Worm (Caenorhabditis elegans) whole organism, L4 larva: ENCODE data around the gene his-24.
A peak's percentile ranks its signal among the peaks of the same experiment; 100 is the strongest.

Experiments used
- ZK337.2 ChIP-seq: fragments of 200-800 bp; sonication (Bioruptor generic); IDR thresholded peaks from 2 replicates; pipeline ENCODE4 v1.3.6; 2022; ENCODE audit warnings: missing genetic modification reagents, missing genetic modification characterization, missing compliant biosample characterization
- ZK546.5 ChIP-seq, 2 experiments: sonication (generic microtip); optimal IDR thresholded peaks; 2 replicates each; lab custom pipeline; 2017; ENCODE audit warnings: missing biosample characterization in 2 of 2, missing genetic modification characterization in 2 of 2
- ceh-20 ChIP-seq: fragments of 200-800 bp; sonication (Bioruptor generic); IDR thresholded peaks from 2 replicates; pipeline ENCODE4 v1.3.6; 2022; ENCODE audit warnings: missing genetic modification reagents, missing genetic modification characterization, missing compliant biosample characterization
- daf-16 ChIP-seq, 3 experiments: sonication (generic microtip); optimal IDR thresholded peaks; 2 replicates each; lab custom pipeline; 2016 to 2017; ENCODE audit warnings: missing genetic modification characterization in 3 of 3, missing genetic modification reagents in 3 of 3, mild to moderate bottlenecking in 2 of 3, missing compliant biosample characterization in 2 of 3, missing biosample characterization in 1 of 3, moderate library complexity in 1 of 3
- dmd-6 ChIP-seq: fragments of 200-800 bp; sonication (Bioruptor generic); IDR thresholded peaks from 2 replicates; pipeline ENCODE4 v1.3.6; 2022; ENCODE audit warnings: missing genetic modification reagents, missing genetic modification characterization, missing compliant biosample characterization
- egl-43 ChIP-seq: fragments of 200-800 bp; sonication (Bioruptor generic); IDR thresholded peaks from 2 replicates; pipeline ENCODE4 v1.3.6; 2022; ENCODE audit warnings: missing genetic modification reagents, missing genetic modification characterization, missing compliant biosample characterization
- hlh-30 ChIP-seq: sonication (generic microtip); optimal IDR thresholded peaks from 2 replicates; lab custom pipeline; 2017; ENCODE audit warnings: antibody characterized with exemption, mild to moderate bottlenecking, missing genetic modification characterization, missing compliant biosample characterization; ENCODE audit not compliant: insufficient read depth
- lin-1 ChIP-seq: fragments of 200-800 bp; sonication (Bioruptor generic); IDR thresholded peaks from 2 replicates; pipeline ENCODE4 v1.3.6; 2022; ENCODE audit warnings: missing genetic modification reagents, missing genetic modification characterization, missing compliant biosample characterization
- lin-29 ChIP-seq: fragments of 200-800 bp; sonication (Bioruptor generic); IDR thresholded peaks from 2 replicates; pipeline ENCODE4 v1.3.6; 2022; ENCODE audit warnings: missing genetic modification reagents, missing genetic modification characterization, missing compliant biosample characterization
- lir-3 ChIP-seq: sonication (generic microtip); optimal IDR thresholded peaks from 2 replicates; lab custom pipeline; 2016; ENCODE audit warnings: mild to moderate bottlenecking, missing genetic modification characterization, missing compliant biosample characterization
- mdl-1 ChIP-seq, 2 experiments: fragments of 150-350 bp in 1 of 2; sonication (generic microtip) in 1 of 2; optimal IDR thresholded peaks; 2 replicates each; lab custom pipeline; 2014 to 2017; ENCODE audit warnings: missing biosample characterization in 2 of 2, missing genetic modification characterization in 2 of 2
- mxl-2 ChIP-seq: fragments of 200-800 bp; sonication (Bioruptor generic); conservative IDR thresholded peaks from 2 replicates; pipeline ENCODE4 v1.3.6; 2022; ENCODE audit warnings: missing genetic modification reagents, missing genetic modification characterization, missing compliant biosample characterization
- nhr-6 ChIP-seq: fragments of 150-350 bp; optimal IDR thresholded peaks from 2 replicates; lab custom pipeline; 2014; ENCODE audit warnings: missing biosample characterization, missing genetic modification characterization
- php-3 ChIP-seq: fragments of 200-800 bp; sonication (Bioruptor generic); IDR thresholded peaks from 2 replicates; pipeline ENCODE4 v1.3.6; 2022; ENCODE audit warnings: missing genetic modification reagents, missing genetic modification characterization, missing compliant biosample characterization
- pqm-1 ChIP-seq: sonication (generic microtip); optimal IDR thresholded peaks from 2 replicates; lab custom pipeline; 2017; ENCODE audit warnings: missing biosample characterization, missing genetic modification characterization
- spr-3 ChIP-seq: fragments of 200-800 bp; sonication (Bioruptor generic); optimal IDR thresholded peaks from 2 replicates; lab custom pipeline; 2018; ENCODE audit warnings: mild to moderate bottlenecking, missing genetic modification characterization, missing compliant biosample characterization
- tra-1 ChIP-seq: fragments of 200-800 bp; sonication (Bioruptor generic); IDR thresholded peaks from 2 replicates; pipeline ENCODE4 v1.3.6; 2022; ENCODE audit warnings: missing genetic modification reagents, missing genetic modification characterization, missing compliant biosample characterization
- unc-62 ChIP-seq, 3 experiments: fragments of 150-350 bp in 1 of 3; sonication (generic microtip); optimal IDR thresholded peaks in 2 of 3; peaks in 1 of 3; 1 replicate in 1 of 3; 2 replicates in 2 of 3; lab custom pipeline; 2014 to 2017; ENCODE audit warnings: missing biosample characterization in 3 of 3, missing genetic modification characterization in 3 of 3, missing genetic modification reagents in 3 of 3, missing genotype in 1 of 3
- vab-7 ChIP-seq: fragments of 200-800 bp; sonication (Bioruptor generic); IDR thresholded peaks from 2 replicates; pipeline ENCODE4 v1.3.6; 2022; ENCODE audit warnings: missing genetic modification reagents, missing genetic modification characterization, missing compliant biosample characterization

Gene his-24

DNA sequence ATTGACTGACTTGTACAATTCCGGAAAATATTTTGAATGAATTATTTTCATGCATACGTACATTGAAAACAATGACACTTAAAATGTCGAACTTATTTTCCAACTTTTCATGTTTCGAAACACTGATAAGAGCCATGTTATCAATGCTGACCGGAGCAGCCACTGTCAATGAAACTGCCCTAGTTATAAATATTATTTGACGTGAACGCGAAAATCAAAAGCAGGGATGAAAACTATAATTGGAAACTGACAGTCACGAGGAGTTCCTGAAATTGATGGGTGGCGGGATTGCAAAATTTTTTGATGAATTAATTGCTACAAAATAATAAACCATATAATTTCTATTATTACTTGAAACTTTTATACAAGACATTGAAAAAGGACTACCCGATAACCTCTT is 49.6 kb downstream of the his-24 start (continued):
- TF ChIP-seq ceh-20 (no peak), mxl-2 (GFP tag; lab: Robert Waterston, UW) (no peak), mdl-1 (tag; optimal IDR thresholded peaks at IDR 0.05; lab: Kevin White, UChicago) (no peak), dmd-6 (GFP tag; lab: Robert Waterston, UW) (peak; percentile 91), pqm-1 (tag; lab: Kevin White, UChicago) (peak; percentile 73), vab-7 (GFP tag; lab: Robert Waterston, UW) (no peak), lin-29 (no peak), ZK337.2 (GFP tag; lab: Robert Waterston, UW) (no peak), lir-3 (tag; lab: Kevin White, UChicago) (no peak), unc-62 (GFP tag; optimal IDR thresholded peaks at IDR 0.05 in 1 of 2; lab: Kevin White, UChicago) (peak in 1 of 2 experiments; percentile 98), unc-62 (tag; optimal IDR thresholded peaks at IDR 0.05; lab: Kevin White, UChicago) (no peak), daf-16 (GFP tag; optimal IDR thresholded peaks at IDR 0.05; lab: Kevin White, UChicago) (peak in 1 of 2 experiments; percentile 19), daf-16 (tag; optimal IDR thresholded peaks at IDR 0.05; lab: Kevin White, UChicago) (peak; percentile 97), nhr-6 (tag; lab: Kevin White, UChicago) (no peak), ZK546.5 (tag; optimal IDR thresholded peaks at IDR 0.05; lab: Kevin White, UChicago) (no peak), egl-43 (GFP tag; lab: Robert Waterston, UW) (no peak), php-3 (peak; percentile 80), hlh-30 (peak; percentile 44), tra-1 (GFP tag; lab: Robert Waterston, UW) (peak; percentile 75), spr-3 (no peak), lin-1 (GFP tag; lab: Robert Waterston, UW) (peak; percentile 68; the same call in 1 of the 2 replicates)
